Fruit fly (Drosophila melanogaster): ENCODE results near the gene CG2926.

Gene CG2926

DNA sequence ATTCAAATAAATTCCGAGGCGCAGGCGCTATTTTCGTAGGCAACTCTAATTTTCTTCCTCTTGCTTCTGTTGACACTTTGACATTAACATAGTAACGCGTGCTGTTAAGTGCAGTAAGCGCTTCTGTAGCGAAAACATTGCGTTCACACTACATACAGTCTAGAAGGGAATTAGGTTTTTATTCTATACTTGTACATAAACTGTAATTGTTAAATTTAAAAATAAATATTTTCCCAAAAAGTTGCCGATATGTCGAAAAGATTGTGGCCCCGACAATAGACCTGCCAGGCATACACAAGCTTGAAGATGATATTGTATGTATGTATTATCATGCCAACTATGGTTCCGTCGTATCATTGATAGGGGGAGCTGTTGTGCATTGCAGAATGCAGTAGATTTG, 18.3 kb upstream of the CG2926 start, which contains the start of gene asl (continued):
- TF ChIP-seq pros (GFP tag; optimal IDR thresholded peaks at IDR 0.05), result no peak
- 0 out of 2 replicates have a peak, but pooled peaks have one; percentile 26 for TF ChIP-seq CG11696 (GFP tag; IDR thresholded peaks at IDR 0.05)
- TF ChIP-seq sim (GFP tag; IDR thresholded peaks at IDR 0.05), result no peak
- TF ChIP-seq schlank (tag; optimal IDR thresholded peaks at IDR 0.05), result no peak
- no peak for TF ChIP-seq CG14667 (GFP tag; IDR thresholded peaks at IDR 0.05)
- peak; percentile 91 for TF ChIP-seq YL-1 (GFP tag; optimal IDR thresholded peaks at IDR 0.05)
- peak; percentile 20 for TF ChIP-seq repo (GFP tag; optimal IDR thresholded peaks at IDR 0.05)
- no peak for TF ChIP-seq so (GFP tag; IDR thresholded peaks at IDR 0.05)
- no peak for TF ChIP-seq Trl (optimal IDR thresholded peaks at IDR 0.05)
- TF ChIP-seq Trl (GFP tag; optimal IDR thresholded peaks at IDR 0.05), result peak; percentile 31
- TF ChIP-seq CG16815 (GFP tag; optimal IDR thresholded peaks at IDR 0.05), result peak; percentile 39
- TF ChIP-seq Lhr (GFP tag; optimal IDR thresholded peaks at IDR 0.05), result peak; percentile 59
- TF ChIP-seq ac (GFP tag; optimal IDR thresholded peaks at IDR 0.05), result no peak
- peak; percentile 57 for TF ChIP-seq Max (GFP tag; optimal IDR thresholded peaks at IDR 0.05)
- TF ChIP-seq Atf3 (GFP tag; optimal IDR thresholded peaks at IDR 0.05), result no peak
- peak; percentile 42 for TF ChIP-seq Sry-δ (GFP tag; optimal IDR thresholded peaks at IDR 0.05)
- peak; percentile 48 for TF ChIP-seq nom (GFP tag; optimal IDR thresholded peaks at IDR 0.05)
- no peak for TF ChIP-seq dan (GFP tag; IDR thresholded peaks at IDR 0.05)
- no peak for TF ChIP-seq cad (GFP tag; optimal IDR thresholded peaks at IDR 0.05)
- peak; percentile 53 for TF ChIP-seq CG3995 (GFP tag; optimal IDR thresholded peaks at IDR 0.05)
- TF ChIP-seq CG11456 (GFP tag; IDR thresholded peaks at IDR 0.05), result 0 out of 3 replicates have a peak, but pooled peaks have one; percentile 45
- TF ChIP-seq Hey (tag; optimal IDR thresholded peaks at IDR 0.05), result no peak
- TF ChIP-seq CG12155 (GFP tag; optimal IDR thresholded peaks at IDR 0.05), result peak; percentile 63
- peak; percentile 94 for TF ChIP-seq CG30020 (tag; optimal IDR thresholded peaks at IDR 0.05)
- TF ChIP-seq cato (GFP tag; optimal IDR thresholded peaks at IDR 0.05; ENCODE audit: borderline replicate concordance), result no peak
- TF ChIP-seq CG3065 (GFP tag; optimal IDR thresholded peaks at IDR 0.05), result peak; percentile 19
- peak; percentile 4 for TF ChIP-seq CG12942 (GFP tag; optimal IDR thresholded peaks at IDR 0.05)
- TF ChIP-seq pan (optimal IDR thresholded peaks at IDR 0.05), result no peak
- peak in 1 of 2 experiments; percentile 47 for TF ChIP-seq pan (GFP tag; optimal IDR thresholded peaks at IDR 0.05 in 1 of 2, IDR thresholded peaks at IDR 0.05 in 1 of 2)
- peak; percentile 50 for TF ChIP-seq wek (GFP tag; optimal IDR thresholded peaks at IDR 0.05)
- TF ChIP-seq CG8290 (GFP tag; optimal IDR thresholded peaks at IDR 0.05), result peak; percentile 86
- TF ChIP-seq CG8290 (tag; optimal IDR thresholded peaks at IDR 0.05), result peak in 1 of 2 experiments; percentile 77
- peak; percentile 56 for TF ChIP-seq Xrp1 (GFP tag; IDR thresholded peaks at IDR 0.05)
- TF ChIP-seq Oaz (GFP tag; IDR thresholded peaks at IDR 0.05), result peak; percentile 49
- TF ChIP-seq CG8359 (GFP tag; optimal IDR thresholded peaks at IDR 0.05; ENCODE audit: borderline replicate concordance), result peak; percentile 26
- peak; percentile 16 for TF ChIP-seq CG5245 (GFP tag; optimal IDR thresholded peaks at IDR 0.05)
- TF ChIP-seq CG2712 (tag; optimal IDR thresholded peaks at IDR 0.05), result peak; percentile 82
- TF ChIP-seq unc-4 (GFP tag; IDR thresholded peaks at IDR 0.05; ENCODE audit: partially characterized antibody), result no peak
- TF ChIP-seq CG10431 (GFP tag; optimal IDR thresholded peaks at IDR 0.05), result peak; percentile 48
- peak; percentile 18; the same call in 1 of the 3 replicates for TF ChIP-seq croc (GFP tag; conservative IDR thresholded peaks at IDR 0.05)
- peak; percentile 56 for TF ChIP-seq Camta (GFP tag; optimal IDR thresholded peaks at IDR 0.05)
- peak; percentile 50 for TF ChIP-seq CG18476 (GFP tag; optimal IDR thresholded peaks at IDR 0.05)
- no peak for TF ChIP-seq crol (GFP tag; IDR thresholded peaks at IDR 0.05)
- no peak for TF ChIP-seq klu (GFP tag; IDR thresholded peaks at IDR 0.05)
- peak; percentile 71 for TF ChIP-seq CG15696 (tag; optimal IDR thresholded peaks at IDR 0.05)
- no peak for TF ChIP-seq CG7928 (GFP tag; optimal IDR thresholded peaks at IDR 0.05)
- TF ChIP-seq TFAM (GFP tag; optimal IDR thresholded peaks at IDR 0.05), result no peak
- TF ChIP-seq CG6254 (GFP tag; optimal IDR thresholded peaks at IDR 0.05), result no peak
- TF ChIP-seq CG6654 (GFP tag; optimal IDR thresholded peaks at IDR 0.05), result peak; percentile 38
- peak; percentile 22 for TF ChIP-seq CG7786 (GFP tag; optimal IDR thresholded peaks at IDR 0.05)
- peak; percentile 67 for TF ChIP-seq lmd (GFP tag; IDR thresholded peaks at IDR 0.05)
- no peak for TF ChIP-seq gcm2 (GFP tag; optimal IDR thresholded peaks at IDR 0.05)
